Fruit fly (Drosophila melanogaster): Measurements from ENCODE around the gene CG32845.

DNA sequence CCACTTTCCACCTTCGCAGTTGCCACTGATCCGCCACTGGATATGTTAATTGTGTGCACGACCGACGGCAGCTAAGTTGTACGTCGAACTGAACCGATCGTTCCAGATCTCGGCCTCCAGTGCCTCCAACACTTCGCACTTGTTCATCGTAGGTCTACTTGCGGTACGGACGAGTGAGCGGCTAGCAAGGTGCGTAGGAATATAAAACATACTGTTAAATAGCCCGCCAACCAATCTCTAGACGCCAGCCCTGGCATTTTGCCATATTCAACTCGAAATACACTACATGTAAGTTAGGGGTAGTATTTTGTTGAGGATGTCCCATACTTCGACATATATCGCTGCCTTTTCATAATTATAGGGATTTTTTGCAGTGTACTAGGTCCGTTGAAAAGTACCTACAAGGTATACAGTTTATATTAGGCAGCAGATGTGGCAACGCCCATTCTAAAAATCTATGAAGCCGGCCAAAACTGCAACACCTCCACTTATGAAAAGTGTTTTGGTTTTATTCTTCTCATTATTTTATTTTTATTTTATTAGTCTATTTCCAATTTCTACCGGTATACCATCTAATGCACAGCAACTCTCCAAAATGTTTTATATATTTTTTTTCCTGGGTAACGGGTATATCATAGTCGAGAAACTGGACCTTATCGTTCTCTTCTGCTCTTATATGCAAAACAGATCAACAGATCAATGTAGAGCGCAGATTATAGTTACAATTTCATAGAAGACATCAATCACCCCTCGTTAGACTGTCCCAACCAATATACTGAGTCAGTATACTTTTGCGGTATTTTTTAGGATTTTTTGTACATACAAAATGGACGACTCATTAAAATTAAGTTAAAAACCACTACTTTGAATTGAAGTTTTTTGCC is 49.9 kb downstream of the CG32845 start, which contains the start of the genes pyx and CG33229:
- TF ChIP-seq EcR (GFP tag; optimal IDR thresholded peaks at IDR 0.05) (no peak), psq (optimal IDR thresholded peaks at IDR 0.05) (no peak), pan (optimal IDR thresholded peaks at IDR 0.05) (no peak)

Data from whole organism.